Worm (Caenorhabditis elegans) whole organism, young adult: ENCODE data around the gene fbxc-32.

Experiments
- B0035.1 ChIP-seq: sonication (generic microtip); optimal IDR thresholded peaks from 2 replicates; lab custom pipeline; 2016; ENCODE audit warnings: missing genetic modification characterization, mild to moderate bottlenecking, missing compliant biosample characterization, missing genotype, missing genetic modification reagents
- C06A6.2 ChIP-seq: fragments of 200-800 bp; sonication (Bioruptor generic); conservative IDR thresholded peaks from 2 replicates; pipeline ENCODE4 v1.3.6; 2022; ENCODE audit warnings: missing genetic modification characterization, missing compliant biosample characterization
- C17E4.6 ChIP-seq: fragments of 200-800 bp; sonication (Bioruptor generic); IDR thresholded peaks from 2 replicates; pipeline ENCODE4 v1.3.6; 2022; ENCODE audit warnings: missing genetic modification reagents, missing genetic modification characterization, missing compliant biosample characterization
- F10E7.11 ChIP-seq: sonication (generic microtip); optimal IDR thresholded peaks from 2 replicates; lab custom pipeline; 2017; ENCODE audit warnings: mild to moderate bottlenecking, missing genetic modification characterization, moderate library complexity, missing compliant biosample characterization
- F22D6.2 ChIP-seq: sonication (generic microtip); optimal IDR thresholded peaks from 2 replicates; lab custom pipeline; 2016; ENCODE audit warnings: mild to moderate bottlenecking, missing genetic modification characterization, missing compliant biosample characterization
- F52B5.7 ChIP-seq: sonication (generic microtip); optimal IDR thresholded peaks from 2 replicates; lab custom pipeline; 2016; ENCODE audit warnings: mild to moderate bottlenecking, missing genetic modification characterization, missing compliant biosample characterization
- F55B11.4 ChIP-seq: sonication (generic microtip); optimal IDR thresholded peaks from 2 replicates; lab custom pipeline; 2016; ENCODE audit warnings: missing compliant biosample characterization, missing genetic modification characterization, borderline replicate concordance; ENCODE audit not compliant: insufficient read depth
- F57C9.4 ChIP-seq: sonication (generic microtip); optimal IDR thresholded peaks from 2 replicates; lab custom pipeline; 2017; ENCODE audit warnings: mild to moderate bottlenecking, missing genetic modification characterization, missing compliant biosample characterization
- T26A5.8 ChIP-seq: sonication (generic microtip); optimal IDR thresholded peaks from 2 replicates; lab custom pipeline; 2016; ENCODE audit warnings: missing genetic modification characterization, missing compliant biosample characterization
- Y56A3A.18 ChIP-seq: fragments of 200-800 bp; sonication (Bioruptor generic); IDR thresholded peaks from 2 replicates; pipeline ENCODE4 v1.3.6; 2022; ENCODE audit warnings: missing genetic modification reagents, missing genetic modification characterization, missing compliant biosample characterization
- ama-1 ChIP-seq, 3 experiments: fragments of 150-350 bp in 1 of 3; sonication (generic microtip) in 2 of 3; optimal IDR thresholded peaks; 2 replicates each; lab custom pipeline; 2014 to 2018; ENCODE audit warnings: missing biosample characterization in 2 of 3, missing genetic modification characterization in 2 of 3, missing genetic modification reagents in 2 of 3
- atf-7 ChIP-seq: sonication (generic microtip); optimal IDR thresholded peaks from 2 replicates; lab custom pipeline; 2017; ENCODE audit warnings: mild to moderate bottlenecking, missing genetic modification characterization, missing compliant biosample characterization
- ccch-3 ChIP-seq: fragments of 200-800 bp; sonication (Bioruptor generic); optimal IDR thresholded peaks from 2 replicates; lab custom pipeline; 2018; ENCODE audit warnings: mild to moderate bottlenecking, missing genetic modification characterization, missing compliant biosample characterization
- cebp-1 ChIP-seq, 2 experiments: fragments of 200-800 bp in 1 of 2; sonication (Bioruptor generic) in 1 of 2; sonication (generic microtip) in 1 of 2; IDR thresholded peaks in 1 of 2; optimal IDR thresholded peaks in 1 of 2; 2 replicates each; pipeline versions ENCODE4 v1.3.6 to Lab custom; 2017 to 2022; ENCODE audit warnings: missing compliant biosample characterization in 2 of 2, missing genetic modification characterization in 2 of 2, mild to moderate bottlenecking in 1 of 2, missing genetic modification reagents in 1 of 2, moderate library complexity in 1 of 2
- ceh-100 ChIP-seq: fragments of 200-800 bp; sonication (Bioruptor generic); IDR thresholded peaks from 2 replicates; pipeline ENCODE4 v1.3.6; 2022; ENCODE audit warnings: missing genetic modification reagents, missing genetic modification characterization, missing compliant biosample characterization
- ceh-58 ChIP-seq: fragments of 200-800 bp; sonication (Bioruptor generic); IDR thresholded peaks from 2 replicates; pipeline ENCODE4 v1.3.6; 2022; ENCODE audit warnings: missing genetic modification characterization, missing compliant biosample characterization
- ceh-79 ChIP-seq: sonication (generic microtip); optimal IDR thresholded peaks from 2 replicates; lab custom pipeline; 2017; ENCODE audit warnings: mild to moderate bottlenecking, missing genetic modification characterization, missing compliant biosample characterization
- ets-4 ChIP-seq: fragments of 200-800 bp; sonication (Bioruptor generic); optimal IDR thresholded peaks from 2 replicates; lab custom pipeline; 2018; ENCODE audit warnings: mild to moderate bottlenecking, missing genetic modification characterization, missing compliant biosample characterization
- hmg-1.2 ChIP-seq: fragments of 200-800 bp; sonication (Bioruptor generic); IDR thresholded peaks from 2 replicates; pipeline ENCODE4 v1.3.6; 2022; ENCODE audit warnings: missing genetic modification reagents, missing genetic modification characterization, missing compliant biosample characterization
- lin-40 ChIP-seq: sonication (generic microtip); optimal IDR thresholded peaks from 2 replicates; lab custom pipeline; 2016; ENCODE audit warnings: missing genetic modification characterization, mild to moderate bottlenecking, missing compliant biosample characterization, missing genotype, missing genetic modification reagents
- lsl-1 ChIP-seq: fragments of 200-800 bp; sonication (Bioruptor generic); optimal IDR thresholded peaks from 2 replicates; lab custom pipeline; 2018; ENCODE audit warnings: mild to moderate bottlenecking, missing genetic modification characterization, moderate library complexity, missing compliant biosample characterization
- lsy-27 ChIP-seq: sonication (generic microtip); optimal IDR thresholded peaks from 2 replicates; lab custom pipeline; 2017; ENCODE audit warnings: missing genetic modification characterization, mild to moderate bottlenecking, missing compliant biosample characterization, antibody characterized with exemption, missing genotype, borderline replicate concordance; ENCODE audit not compliant: insufficient read depth
- madf-6 ChIP-seq: fragments of 200-800 bp; sonication (Bioruptor generic); IDR thresholded peaks from 2 replicates; pipeline ENCODE4 v1.3.6; 2022; ENCODE audit warnings: missing genetic modification reagents, missing genetic modification characterization, missing compliant biosample characterization
- mel-28 ChIP-seq: sonication (generic microtip); optimal IDR thresholded peaks from 2 replicates; lab custom pipeline; 2016; ENCODE audit warnings: borderline replicate concordance, mild to moderate bottlenecking, missing genetic modification characterization, missing compliant biosample characterization
- nfya-2 ChIP-seq: fragments of 200-800 bp; sonication (Bioruptor generic); IDR thresholded peaks from 2 replicates; pipeline ENCODE4 v1.3.6; 2022; ENCODE audit warnings: missing genetic modification reagents, missing genetic modification characterization, missing compliant biosample characterization
- nhr-179 ChIP-seq: sonication (generic microtip); optimal IDR thresholded peaks from 2 replicates; lab custom pipeline; 2016; ENCODE audit warnings: mild to moderate bottlenecking, missing genetic modification characterization, missing compliant biosample characterization
- nhr-80 ChIP-seq: sonication (generic microtip); optimal IDR thresholded peaks from 2 replicates; lab custom pipeline; 2016; ENCODE audit warnings: missing genetic modification characterization, missing compliant biosample characterization
- pbrm-1 ChIP-seq: fragments of 200-800 bp; sonication (Bioruptor generic); IDR thresholded peaks from 2 replicates; pipeline ENCODE4 v1.3.6; 2022; ENCODE audit warnings: missing genetic modification reagents, missing genetic modification characterization, missing compliant biosample characterization
- rec-8 ChIP-seq, 2 experiments: sonication (generic microtip); optimal IDR thresholded peaks; 2 replicates each; lab custom pipeline; 2016; ENCODE audit warnings: mild to moderate bottlenecking in 2 of 2, missing genetic modification characterization in 2 of 2, missing genetic modification reagents in 2 of 2, missing genotype in 2 of 2, missing biosample characterization in 1 of 2, missing compliant biosample characterization in 1 of 2, moderate library complexity in 1 of 2
- repo-1 ChIP-seq: sonication (generic microtip); optimal IDR thresholded peaks from 2 replicates; lab custom pipeline; 2017; ENCODE audit warnings: mild to moderate bottlenecking, missing genetic modification characterization, missing compliant biosample characterization
- snpc-1.1 ChIP-seq: sonication (generic microtip); optimal IDR thresholded peaks from 2 replicates; lab custom pipeline; 2017; ENCODE audit warnings: missing genetic modification characterization, mild to moderate bottlenecking, missing compliant biosample characterization, antibody characterized with exemption, moderate library complexity, missing genotype, missing genetic modification reagents; ENCODE audit not compliant: insufficient read depth
- snpc-1.3 ChIP-seq: sonication (generic microtip); optimal IDR thresholded peaks from 2 replicates; lab custom pipeline; 2017; ENCODE audit warnings: missing genetic modification characterization, mild to moderate bottlenecking, missing compliant biosample characterization, antibody characterized with exemption, moderate library complexity, missing genotype, missing genetic modification reagents; ENCODE audit not compliant: insufficient read depth
- snpc-3.4 ChIP-seq: sonication (generic microtip); optimal IDR thresholded peaks from 2 replicates; lab custom pipeline; 2017; ENCODE audit warnings: missing genetic modification characterization, mild to moderate bottlenecking, missing compliant biosample characterization, antibody characterized with exemption, moderate library complexity, missing genotype, missing genetic modification reagents
- snpc-4 ChIP-seq, 5 experiments: fragments of 150-350 bp in 1 of 5; sonication (generic microtip) in 4 of 5; optimal IDR thresholded peaks; 2 replicates each; lab custom pipeline; 2014 to 2018; ENCODE audit warnings: missing genetic modification characterization in 5 of 5, missing biosample characterization in 3 of 5, antibody characterized with exemption in 2 of 5, mild to moderate bottlenecking in 2 of 5, missing compliant biosample characterization in 2 of 5, missing genotype in 2 of 5, moderate library complexity in 2 of 5, missing genetic modification reagents in 1 of 5
- sptf-2 ChIP-seq: fragments of 200-800 bp; sonication (Bioruptor generic); optimal IDR thresholded peaks from 2 replicates; lab custom pipeline; 2018; ENCODE audit warnings: mild to moderate bottlenecking, missing genetic modification characterization, missing compliant biosample characterization
- tbx-9 ChIP-seq: sonication (generic microtip); optimal IDR thresholded peaks from 2 replicates; lab custom pipeline; 2016; ENCODE audit warnings: borderline replicate concordance, missing genetic modification characterization, inconsistent platforms, missing compliant biosample characterization
- zfh-2 ChIP-seq: fragments of 200-800 bp; sonication (Bioruptor generic); conservative IDR thresholded peaks from 2 replicates; pipeline ENCODE4 v1.3.6; 2022; ENCODE audit warnings: missing genetic modification reagents, missing genetic modification characterization, missing compliant biosample characterization

fbxc-32 gene

ce11 chrII:911680-912079 is 36.3 kb downstream of the fbxc-32 start, which contains the start of gene fbxc-31:
fbxc-31 (plus strand) TSS chrII:911980.
- no peak for TF ChIP-seq F10E7.11 (tag; lab: Kevin White, UChicago)

- no peak for TF ChIP-seq snpc-1.1
- no peak for TF ChIP-seq rec-8 (tag; optimal IDR thresholded peaks at IDR 0.05; lab: Kevin White, UChicago)
- TF ChIP-seq Y56A3A.18 (GFP tag; lab: Robert Waterston, UW) = no peak
- no peak for TF ChIP-seq lsl-1 (GFP tag; lab: Kevin White, UChicago)
- no peak for TF ChIP-seq ets-4
- no peak for TF ChIP-seq C17E4.6 (GFP tag; lab: Robert Waterston, UW)
- TF ChIP-seq snpc-1.3 (tag; lab: Kevin White, UChicago) = no peak
- TF ChIP-seq ama-1 (optimal IDR thresholded peaks at IDR 0.05; lab: Kevin White, UChicago) = no peak
- no peak for TF ChIP-seq ama-1 (GFP tag; optimal IDR thresholded peaks at IDR 0.05; lab: Kevin White, UChicago)
- TF ChIP-seq, all 124 proteins: peak for 0
Observed at ce11 chrII:909554-909953, 38.4 kb downstream of the fbxc-32 start, which contains the start of the genes fbxc-24 and fbxc-27. fbxc-24 (minus strand) TSS chrII:909654. fbxc-27 (plus strand) TSS chrII:909769.

- TF ChIP-seq F57C9.4 (tag; lab: Kevin White, UChicago) = no peak
- TF ChIP-seq nfya-2 (GFP tag; lab: Robert Waterston, UW) = no peak
- TF ChIP-seq ama-1 (optimal IDR thresholded peaks at IDR 0.05; lab: Kevin White, UChicago) = no peak
- no peak for TF ChIP-seq ama-1 (GFP tag; optimal IDR thresholded peaks at IDR 0.05; lab: Kevin White, UChicago)
- TF ChIP-seq snpc-1.1 = peak; percentile 70
- TF ChIP-seq zfh-2 (GFP tag; lab: Robert Waterston, UW) = peak; percentile 40; the same call in 1 of the 2 replicates
- TF ChIP-seq B0035.1 (tag; lab: Kevin White, UChicago) = no peak
- no peak for TF ChIP-seq F55B11.4 (tag; lab: Kevin White, UChicago)
- TF ChIP-seq lin-40 (tag; lab: Kevin White, UChicago) = no peak
- TF ChIP-seq snpc-4 (GFP tag; optimal IDR thresholded peaks at IDR 0.05; lab: Kevin White, UChicago) = no peak
- TF ChIP-seq snpc-4 (tag; optimal IDR thresholded peaks at IDR 0.05; lab: Kevin White, UChicago) = peak in 2 of 4 experiments; percentile 75 to 90
Observed at ce11 chrII:905335-905734, 42.7 kb downstream of the fbxc-32 start.

- TF ChIP-seq ceh-79 (tag; lab: Kevin White, UChicago) (no peak), C06A6.2 (GFP tag; lab: Robert Waterston, UW) (no peak), nfya-2 (GFP tag; lab: Robert Waterston, UW) (no peak), lsy-27 (tag; lab: Kevin White, UChicago) (no peak), mel-28 (no peak), pbrm-1 (GFP tag; lab: Robert Waterston, UW) (no peak), tbx-9 (tag; lab: Kevin White, UChicago) (no peak)
Observed at ce11 chrII:901632-902031, 46.4 kb downstream of the fbxc-32 start, which contains the start of gene T07D3.2. T07D3.2 (plus strand) TSS chrII:901932.

ce11 chrII:900720-901332 is 47.2 kb downstream of the fbxc-32 start, which contains the start of gene T07D3.9:
T07D3.9 (minus strand) TSS chrII:900913.
- no peak for TF ChIP-seq snpc-3.4 (tag; lab: Kevin White, UChicago)
- TF ChIP-seq hmg-1.2 (GFP tag; lab: Robert Waterston, UW) = peak; percentile 55; the same call in 1 of the 2 replicates
- TF ChIP-seq sptf-2 = no peak
- TF ChIP-seq F57C9.4 (tag; lab: Kevin White, UChicago) = no peak
- TF ChIP-seq snpc-1.3 (tag; lab: Kevin White, UChicago) = no peak
- TF ChIP-seq nhr-80 (tag; lab: Kevin White, UChicago) = peak; percentile 55
- TF ChIP-seq ccch-3 (GFP tag; lab: Kevin White, UChicago) = no peak
- TF ChIP-seq repo-1 (tag; lab: Kevin White, UChicago) = no peak
- TF ChIP-seq madf-6 (GFP tag; lab: Robert Waterston, UW) = peak; percentile 59; the same call in 1 of the 2 replicates
- no peak for TF ChIP-seq atf-7 (tag; lab: Kevin White, UChicago)
- TF ChIP-seq cebp-1 (GFP tag; IDR thresholded peaks at IDR 0.05; lab: Robert Waterston, UW) = no peak
- TF ChIP-seq cebp-1 (tag; optimal IDR thresholded peaks at IDR 0.05; lab: Kevin White, UChicago) = no peak
- no peak for TF ChIP-seq ceh-100 (GFP tag; lab: Robert Waterston, UW)
- TF ChIP-seq F22D6.2 = no peak
- TF ChIP-seq F52B5.7 (tag; lab: Kevin White, UChicago) = no peak
- no peak for TF ChIP-seq ceh-58
- no peak for TF ChIP-seq nhr-179 (tag; lab: Kevin White, UChicago)
- TF ChIP-seq T26A5.8 (tag; lab: Kevin White, UChicago) = no peak
